Worm (Caenorhabditis elegans): ENCODE results near the gene eef-1B.1.

DNA sequence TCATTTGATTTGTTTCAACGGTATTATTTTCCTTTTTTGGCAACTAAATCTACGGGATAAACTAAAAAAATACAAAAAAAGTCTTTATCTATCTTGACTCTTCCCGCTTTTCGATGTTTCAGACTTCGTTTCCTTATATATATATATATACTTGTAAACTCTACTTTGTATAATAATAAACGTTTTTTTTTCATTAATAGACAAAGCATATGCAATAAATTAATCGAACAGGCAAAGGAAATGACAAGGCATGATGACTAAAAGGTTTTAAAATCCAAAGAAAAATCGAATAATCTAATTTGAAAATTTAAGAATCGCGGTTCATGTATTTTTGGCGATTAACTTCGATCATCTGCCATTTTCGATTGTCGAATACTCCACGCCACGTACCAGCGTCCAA is 40.4 kb upstream of the eef-1B.1 start:
- TF ChIP-seq med-1 (GFP tag; optimal IDR thresholded peaks at IDR 0.05; ENCODE audit: insufficient read depth) (no peak), ref-1 (GFP tag; conservative IDR thresholded peaks at IDR 0.05) (no peak), flt-1 (GFP tag; IDR thresholded peaks at IDR 0.05) (no peak)
